Fruit fly (Drosophila melanogaster): ENCODE measurements around the gene Krn.

Krn gene

dm6 chr3L:17616876-17617279, 37.2 kb downstream of the Krn start (continued):
- no peak for TF ChIP-seq dimm (GFP tag; IDR thresholded peaks at IDR 0.05)
- TF ChIP-seq sug (tag; optimal IDR thresholded peaks at IDR 0.05), result peak; percentile 79
- no peak for TF ChIP-seq CG12744 (GFP tag; optimal IDR thresholded peaks at IDR 0.05)
- no peak for TF ChIP-seq CG1529 (GFP tag; optimal IDR thresholded peaks at IDR 0.05)
- TF ChIP-seq CG13624 (GFP tag; optimal IDR thresholded peaks at IDR 0.05), result peak; percentile 8
- TF ChIP-seq CG3163 (GFP tag; optimal IDR thresholded peaks at IDR 0.05), result peak; percentile 42
- TF ChIP-seq CG13296 (GFP tag; optimal IDR thresholded peaks at IDR 0.05), result peak; percentile 58
- TF ChIP-seq ab (GFP tag; optimal IDR thresholded peaks at IDR 0.05), result no peak
- peak; percentile 8 for TF ChIP-seq pho (GFP tag; optimal IDR thresholded peaks at IDR 0.05)
- TF ChIP-seq CG30403 (GFP tag; optimal IDR thresholded peaks at IDR 0.05), result no peak
- TF ChIP-seq Rfx (GFP tag; IDR thresholded peaks at IDR 0.05), result peak; percentile 17; the same call in 1 of the 2 replicates
- peak; percentile 74 for TF ChIP-seq CG8478 (optimal IDR thresholded peaks at IDR 0.05)
- no peak for TF ChIP-seq CG8290 (GFP tag; optimal IDR thresholded peaks at IDR 0.05)
- TF ChIP-seq CG8290 (tag; optimal IDR thresholded peaks at IDR 0.05), result peak in 1 of 2 experiments; percentile 60
- TF ChIP-seq so (GFP tag; IDR thresholded peaks at IDR 0.05), result peak; percentile 69; the same call in 2 of the 3 replicates
- 0 out of 2 replicates have a peak, but pooled peaks have one; percentile 15 for TF ChIP-seq CG42726 (GFP tag; IDR thresholded peaks at IDR 0.05; ENCODE audit: partially characterized antibody)
- TF ChIP-seq caup (GFP tag; optimal IDR thresholded peaks at IDR 0.05; ENCODE audit: severe bottlenecking), result peak; percentile 21
- TF ChIP-seq grn (GFP tag; optimal IDR thresholded peaks at IDR 0.05), result peak; percentile 90
- peak; percentile 63 for TF ChIP-seq sd (tag; optimal IDR thresholded peaks at IDR 0.05)
- no peak for TF ChIP-seq Xrp1 (GFP tag; IDR thresholded peaks at IDR 0.05)
- TF ChIP-seq Oaz (GFP tag; IDR thresholded peaks at IDR 0.05), result no peak
- peak; percentile 75 for TF ChIP-seq mirr (GFP tag; optimal IDR thresholded peaks at IDR 0.05)
- TF ChIP-seq MESR4 (GFP tag; optimal IDR thresholded peaks at IDR 0.05), result no peak
- TF ChIP-seq CG32767 (GFP tag; IDR thresholded peaks at IDR 0.05), result peak; percentile 35; the same call in 1 of the 2 replicates
- TF ChIP-seq Bteb2 (GFP tag; optimal IDR thresholded peaks at IDR 0.05), result no peak
- TF ChIP-seq kah (GFP tag; optimal IDR thresholded peaks at IDR 0.05), result no peak
- TF ChIP-seq CG1602 (GFP tag; optimal IDR thresholded peaks at IDR 0.05), result no peak
- TF ChIP-seq Hmr (GFP tag; optimal IDR thresholded peaks at IDR 0.05), result peak; percentile 43
- TF ChIP-seq sob (GFP tag; IDR thresholded peaks at IDR 0.05), result peak; percentile 55; the same call in 1 of the 2 replicates
- TF ChIP-seq ERR (GFP tag; optimal IDR thresholded peaks at IDR 0.05), result no peak
- no peak for TF ChIP-seq fd96Cb (tag; optimal IDR thresholded peaks at IDR 0.05)
- TF ChIP-seq CG6791 (GFP tag; IDR thresholded peaks at IDR 0.05; ENCODE audit: partially characterized antibody), result no peak
- TF ChIP-seq CG10267 (tag; optimal IDR thresholded peaks at IDR 0.05), result no peak
- TF ChIP-seq Hr39 (optimal IDR thresholded peaks at IDR 0.05), result no peak
- TF ChIP-seq Asciz (GFP tag; optimal IDR thresholded peaks at IDR 0.05), result no peak
- TF ChIP-seq Atf6 (GFP tag; IDR thresholded peaks at IDR 0.05), result peak; percentile 56; the same call in 1 of the 2 replicates

- peak; percentile 6 for TF ChIP-seq Hmr (GFP tag; optimal IDR thresholded peaks at IDR 0.05)
- peak; percentile 8 for TF ChIP-seq exex (tag; optimal IDR thresholded peaks at IDR 0.05)
- no peak for TF ChIP-seq Poxn (GFP tag; IDR thresholded peaks at IDR 0.05)
- TF ChIP-seq sd (tag; optimal IDR thresholded peaks at IDR 0.05), result peak; percentile 88
- no peak for TF ChIP-seq ind (GFP tag; optimal IDR thresholded peaks at IDR 0.05)
- TF ChIP-seq CG13296 (GFP tag; optimal IDR thresholded peaks at IDR 0.05), result peak; percentile 49
- peak; percentile 24 for TF ChIP-seq CG3995 (GFP tag; optimal IDR thresholded peaks at IDR 0.05)
- peak; percentile 65; the same call in 1 of the 4 replicates for TF ChIP-seq chinmo (GFP tag; IDR thresholded peaks at IDR 0.05; ENCODE audit: partially characterized antibody)
- peak; percentile 27 for TF ChIP-seq sug (tag; optimal IDR thresholded peaks at IDR 0.05)
- TF ChIP-seq CG16863 (GFP tag; optimal IDR thresholded peaks at IDR 0.05), result no peak
- no peak for TF ChIP-seq sqz (GFP tag; optimal IDR thresholded peaks at IDR 0.05)
- no peak for TF ChIP-seq HmgZ (tag; optimal IDR thresholded peaks at IDR 0.05)
- TF ChIP-seq CG7372 (GFP tag; IDR thresholded peaks at IDR 0.05), result peak; percentile 49; the same call in 1 of the 2 replicates
- TF ChIP-seq Vsx1 (GFP tag; optimal IDR thresholded peaks at IDR 0.05), result peak; percentile 41
- peak; percentile 43 for TF ChIP-seq mirr (GFP tag; optimal IDR thresholded peaks at IDR 0.05)
- peak; percentile 49 for TF ChIP-seq Med (GFP tag)
- 0 out of 2 replicates have a peak, but pooled peaks have one; percentile 28 for TF ChIP-seq GATAe (GFP tag; conservative IDR thresholded peaks at IDR 0.05)
- TF ChIP-seq Eip74EF (GFP tag; optimal IDR thresholded peaks at IDR 0.05), result peak in 1 of 2 experiments; percentile 71
- TF ChIP-seq grn (GFP tag; optimal IDR thresholded peaks at IDR 0.05), result peak; percentile 84
- TF ChIP-seq eve (GFP tag; optimal IDR thresholded peaks at IDR 0.05), result peak in 1 of 2 experiments; percentile 10
These were observed 38.2 kb downstream of the Krn start for dm6 chr3L:17615838-17616237.

Data from whole organism, embryonic.